Fruit fly (Drosophila melanogaster) whole organism, adult: ENCODE measurements around the gene CG9951.

Experiments used
- CG11617 ChIP-seq: fragments of 200-800 bp; sonication (Bioruptor generic); optimal IDR thresholded peaks from 2 replicates; lab custom pipeline; 2017; ENCODE audit warnings: mild to moderate bottlenecking, missing biosample characterization, missing genetic modification reagents, missing genetic modification characterization
- CG12768 ChIP-seq: fragments of 200-800 bp; sonication (Bioruptor generic); optimal IDR thresholded peaks from 2 replicates; lab custom pipeline; 2017; ENCODE audit warnings: missing biosample characterization, missing genetic modification characterization, mild to moderate bottlenecking, moderate library complexity, missing genetic modification reagents
- CG14711 ChIP-seq: fragments of 200-800 bp; sonication (Bioruptor generic); optimal IDR thresholded peaks from 2 replicates; lab custom pipeline; 2018; ENCODE audit warnings: missing biosample characterization, mild to moderate bottlenecking, missing genetic modification characterization, moderate library complexity
- CG1620 ChIP-seq: fragments of 200-800 bp; sonication (Bioruptor generic); optimal IDR thresholded peaks from 2 replicates; lab custom pipeline; 2016; ENCODE audit warnings: missing biosample characterization, missing genetic modification characterization
- CG33017 ChIP-seq: fragments of 200-800 bp; sonication (Bioruptor generic); optimal IDR thresholded peaks from 2 replicates; lab custom pipeline; 2018; ENCODE audit warnings: missing biosample characterization, mild to moderate bottlenecking, missing genetic modification characterization, moderate library complexity
- CG5204 ChIP-seq: fragments of 200-800 bp; sonication (Bioruptor generic); optimal IDR thresholded peaks from 2 replicates; lab custom pipeline; 2016; ENCODE audit warnings: missing biosample characterization, missing genetic modification characterization
- CG7045 ChIP-seq: fragments of 200-800 bp; sonication (Bioruptor generic); optimal IDR thresholded peaks from 2 replicates; lab custom pipeline; 2017; ENCODE audit warnings: missing biosample characterization, mild to moderate bottlenecking, missing genetic modification characterization
- CG7101 ChIP-seq: fragments of 200-800 bp; sonication (Bioruptor generic); optimal IDR thresholded peaks from 2 replicates; lab custom pipeline; 2018; ENCODE audit warnings: missing biosample characterization, mild to moderate bottlenecking, missing genetic modification characterization, moderate library complexity
- Clk ChIP-seq: fragments of 200-800 bp; sonication (Bioruptor generic); optimal IDR thresholded peaks from 2 replicates; lab custom pipeline; 2017; ENCODE audit warnings: missing biosample characterization, missing genetic modification characterization
- Crg-1 ChIP-seq: fragments of 200-800 bp; sonication (Bioruptor generic); optimal IDR thresholded peaks from 2 replicates; lab custom pipeline; 2016; ENCODE audit warnings: missing biosample characterization, missing genetic modification characterization
- Hr96 ChIP-seq: fragments of 200-800 bp; sonication (Bioruptor generic); optimal IDR thresholded peaks from 2 replicates; lab custom pipeline; 2016; ENCODE audit warnings: missing biosample characterization, missing genetic modification characterization
- Mnt ChIP-seq: fragments of 200-800 bp; sonication (Bioruptor generic); optimal IDR thresholded peaks from 2 replicates; lab custom pipeline; 2016; ENCODE audit warnings: missing biosample characterization, mild to moderate bottlenecking, missing genetic modification characterization
- bab1 ChIP-seq: fragments of 200-800 bp; sonication (Bioruptor generic); optimal IDR thresholded peaks from 3 replicates; lab custom pipeline; 2019; ENCODE audit warnings: missing biosample characterization, mild to moderate bottlenecking, missing genetic modification characterization, moderate library complexity
- cic ChIP-seq: fragments of 200-800 bp; sonication (Bioruptor generic); optimal IDR thresholded peaks from 2 replicates; lab custom pipeline; 2017; ENCODE audit warnings: missing biosample characterization, mild to moderate bottlenecking, missing genetic modification characterization, moderate library complexity
- cnc ChIP-seq, 2 experiments: fragments of >200 bp; optimal IDR thresholded peaks; 2 replicates each; lab custom pipeline; 2017
- kay ChIP-seq: fragments of 200-800 bp; sonication (Bioruptor generic); peaks from one replicate; lab custom pipeline; 2016; ENCODE audit warnings: missing biosample characterization, missing genetic modification characterization, borderline replicate concordance
- ovo ChIP-seq: fragments of 200-800 bp; sonication (Bioruptor generic); optimal IDR thresholded peaks from 2 replicates; lab custom pipeline; 2016; ENCODE audit warnings: missing biosample characterization, missing genetic modification characterization
- pad ChIP-seq: fragments of 200-800 bp; sonication (Bioruptor generic); optimal IDR thresholded peaks from 3 replicates; lab custom pipeline; 2017; ENCODE audit warnings: missing biosample characterization, missing genetic modification characterization, mild to moderate bottlenecking, moderate library complexity, missing genetic modification reagents
- tj ChIP-seq: fragments of 200-800 bp; sonication (Bioruptor generic); optimal IDR thresholded peaks from 3 replicates; lab custom pipeline; 2017; ENCODE audit warnings: missing biosample characterization, mild to moderate bottlenecking, missing genetic modification characterization, moderate library complexity
- toe ChIP-seq: fragments of 200-800 bp; sonication (Bioruptor generic); optimal IDR thresholded peaks from 2 replicates; lab custom pipeline; 2016; ENCODE audit warnings: missing biosample characterization, missing genetic modification characterization

Gene CG9951

dm6 chr3L:16860322-16860721 is 2.6 kb upstream of the CG9951 start, which contains the start of gene CG13029:
TSS of gene CG13029 (plus strand) at chr3L:16860622.
- TF ChIP-seq Hr96 (GFP tag; lab: Kevin White, UChicago) (no peak), CG11617 (GFP tag; lab: Kevin White, UChicago) (no peak), tj (GFP tag; lab: Kevin White, UChicago) (no peak), Crg-1 (GFP tag; lab: Kevin White, UChicago) (no peak), toe (no peak), pad (GFP tag; lab: Kevin White, UChicago) (no peak), CG33017 (tag; lab: Kevin White, UChicago) (no peak), Clk (no peak)

dm6 chr3L:16860879-16861278 is 2.1 kb upstream of the CG9951 start:
- TF ChIP-seq cnc (optimal IDR thresholded peaks at IDR 0.05; lab: Kevin White, UChicago), result no peak
- no peak for TF ChIP-seq CG7101
- TF ChIP-seq bab1, result no peak
- no peak for TF ChIP-seq Clk
- no peak for TF ChIP-seq CG5204 (GFP tag; lab: Kevin White, UChicago)
- no peak for TF ChIP-seq CG7045 (GFP tag; lab: Kevin White, UChicago)

- TF ChIP-seq bab1, result no peak
- TF ChIP-seq CG12768 (GFP tag; lab: Kevin White, UChicago), result no peak
- no peak for TF ChIP-seq CG5204 (GFP tag; lab: Kevin White, UChicago)
- no peak for TF ChIP-seq tj (GFP tag; lab: Kevin White, UChicago)
- TF ChIP-seq toe, result no peak
Observed at dm6 chr3L:16862284-16862683, 680 bp upstream of the CG9951 start, which contains the start of gene Rh4. TSS of gene Rh4 (minus strand) at chr3L:16862517.

dm6 chr3L:16865123-16865831 is 2.3 kb downstream of the CG9951 start, which contains the start of gene Lmpt:
TSS of gene Lmpt (plus strand) at chr3L:16865295.
- peak; percentile 11 for TF ChIP-seq Mnt
- TF ChIP-seq bab1, result peak; percentile 34
- no peak for TF ChIP-seq CG7045 (GFP tag; lab: Kevin White, UChicago)
- no peak for TF ChIP-seq CG5204 (GFP tag; lab: Kevin White, UChicago)
- peak; percentile 30 for TF ChIP-seq CG7101

dm6 chr3L:16865832-16866163 is 2.8 kb downstream of the CG9951 start:
- TF ChIP-seq CG33017 (tag; lab: Kevin White, UChicago) (no peak), Clk (no peak), kay (no peak), CG1620 (GFP tag; lab: Kevin White, UChicago) (no peak), cnc (optimal IDR thresholded peaks at IDR 0.05; lab: Kevin White, UChicago) (no peak), CG7101 (no peak), tj (GFP tag; lab: Kevin White, UChicago) (no peak), CG11617 (GFP tag; lab: Kevin White, UChicago) (no peak), Mnt (no peak), CG5204 (GFP tag; lab: Kevin White, UChicago) (no peak), CG7045 (GFP tag; lab: Kevin White, UChicago) (no peak), Crg-1 (GFP tag; lab: Kevin White, UChicago) (no peak), pad (GFP tag; lab: Kevin White, UChicago) (no peak), Hr96 (GFP tag; lab: Kevin White, UChicago) (no peak), cic (GFP tag; lab: Kevin White, UChicago) (no peak), CG12768 (GFP tag; lab: Kevin White, UChicago) (no peak), CG14711 (tag; lab: Kevin White, UChicago) (no peak), toe (no peak), bab1 (no peak), ovo (no peak)

dm6 chr3L:16867190-16867589 is 4.2 kb downstream of the CG9951 start:
- TF ChIP-seq CG7101 (no peak), tj (GFP tag; lab: Kevin White, UChicago) (no peak), CG33017 (tag; lab: Kevin White, UChicago) (no peak), CG1620 (GFP tag; lab: Kevin White, UChicago) (no peak), CG14711 (tag; lab: Kevin White, UChicago) (no peak), bab1 (no peak), pad (GFP tag; lab: Kevin White, UChicago) (no peak), Crg-1 (GFP tag; lab: Kevin White, UChicago) (no peak), Mnt (no peak), cic (GFP tag; lab: Kevin White, UChicago) (no peak), Clk (no peak), CG5204 (GFP tag; lab: Kevin White, UChicago) (no peak), Hr96 (GFP tag; lab: Kevin White, UChicago) (no peak), CG12768 (GFP tag; lab: Kevin White, UChicago) (no peak), ovo (no peak)

dm6 chr3L:16870723-16871137 is 7.8 kb downstream of the CG9951 start:
- TF ChIP-seq CG33017 (tag; lab: Kevin White, UChicago), result no peak
- TF ChIP-seq Clk, result no peak
- TF ChIP-seq CG1620 (GFP tag; lab: Kevin White, UChicago), result no peak
- TF ChIP-seq tj (GFP tag; lab: Kevin White, UChicago), result no peak
- TF ChIP-seq Crg-1 (GFP tag; lab: Kevin White, UChicago), result no peak
- TF ChIP-seq CG12768 (GFP tag; lab: Kevin White, UChicago), result no peak
